Fruit fly (Drosophila melanogaster): ENCODE data around the gene Ripalpha.

dm6 chr2L:10220501-10221386, 20.0 kb upstream of the Ripalpha start, which contains the start of the genes Npc1a and Prosalpha6:
- no peak for TF ChIP-seq usp (GFP tag; optimal IDR thresholded peaks at IDR 0.05)
- no peak for TF ChIP-seq CG8478 (optimal IDR thresholded peaks at IDR 0.05)
- no peak for TF ChIP-seq psq (optimal IDR thresholded peaks at IDR 0.05)
- no peak for TF ChIP-seq pan (optimal IDR thresholded peaks at IDR 0.05)
- no peak for TF ChIP-seq Dll (optimal IDR thresholded peaks at IDR 0.05)
